Worm (Caenorhabditis elegans): ENCODE results near the gene col-137.
"Not testable (repeated sequence)": the region's sequence is repeated elsewhere in the genome, so short reads cannot be mapped to it uniquely, and the experiment has no call there.

Gene col-137

ce11 chrIV:16625909-16626308 is 23.3 kb upstream of the col-137 start, which contains the start of gene fip-7:
TSS of gene fip-7 (plus strand) at chrIV:16626209.
- TF ChIP-seq ztf-4, fkh-2, ceh-16 (tag; optimal IDR thresholded peaks at IDR 0.05): not testable (repeated sequence)

- no peak for TF ChIP-seq tbx-2 (tag; optimal IDR thresholded peaks at IDR 0.05)
- TF ChIP-seq jun-1 (tag; optimal IDR thresholded peaks at IDR 0.05), result no peak
- TF ChIP-seq eor-1 (tag; optimal IDR thresholded peaks at IDR 0.05), result no peak
- TF ChIP-seq nhr-12 (tag; optimal IDR thresholded peaks at IDR 0.05), result no peak
- TF ChIP-seq egl-5 (tag; optimal IDR thresholded peaks at IDR 0.05), result no peak
- no peak for TF ChIP-seq lsy-12 (tag; optimal IDR thresholded peaks at IDR 0.05)
- no peak for TF ChIP-seq elt-2 (tag; optimal IDR thresholded peaks at IDR 0.05)
- no peak for TF ChIP-seq mml-1 (tag; optimal IDR thresholded peaks at IDR 0.05)
- no peak for TF ChIP-seq nfya-1 (tag; optimal IDR thresholded peaks at IDR 0.05; ENCODE audit: insufficient read depth)
- no peak for TF ChIP-seq elt-1 (tag; optimal IDR thresholded peaks at IDR 0.05)
- TF ChIP-seq snpc-4 (tag; optimal IDR thresholded peaks at IDR 0.05), result no peak
- no peak for TF ChIP-seq nhr-11 (tag; optimal IDR thresholded peaks at IDR 0.05)
- no peak for TF ChIP-seq ceh-82 (tag; optimal IDR thresholded peaks at IDR 0.05)
- no peak for TF ChIP-seq daf-12 (tag; optimal IDR thresholded peaks at IDR 0.05)
- TF ChIP-seq fkh-10 (GFP tag; optimal IDR thresholded peaks at IDR 0.05), result no peak
- TF ChIP-seq zag-1 (tag; optimal IDR thresholded peaks at IDR 0.05), result no peak
Measured at ce11 chrIV:16622522-16622921, 19.9 kb upstream of the col-137 start.

DNA sequence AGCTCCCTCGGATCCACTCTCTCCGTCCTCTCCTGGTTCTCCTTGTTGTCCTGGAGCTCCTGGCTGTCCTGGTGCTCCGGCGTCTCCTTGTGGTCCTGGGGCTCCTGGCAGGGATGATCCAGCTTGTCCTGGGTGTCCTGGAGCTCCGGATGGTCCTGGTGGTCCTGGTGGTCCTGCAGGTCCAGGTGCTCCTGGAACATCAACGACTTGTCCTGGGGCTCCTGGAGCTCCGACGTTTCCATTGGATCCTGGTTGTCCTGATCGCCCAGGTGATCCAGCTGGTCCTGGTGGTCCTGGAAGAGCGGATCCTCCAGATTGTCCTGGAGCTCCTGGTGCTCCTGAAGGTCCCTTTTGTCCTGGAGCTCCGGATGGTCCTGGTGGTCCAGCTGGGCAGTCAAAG is 977 bp downstream of the col-137 start:
- TF ChIP-seq unc-39 (tag; optimal IDR thresholded peaks at IDR 0.05), result no peak
- TF ChIP-seq ceh-16 (tag; optimal IDR thresholded peaks at IDR 0.05), result no peak
- TF ChIP-seq ceh-82 (tag; optimal IDR thresholded peaks at IDR 0.05), result no peak

- no peak for TF ChIP-seq ztf-4 (tag; optimal IDR thresholded peaks at IDR 0.05)
- no peak for TF ChIP-seq ceh-16 (tag; optimal IDR thresholded peaks at IDR 0.05)
- TF ChIP-seq nhr-43 (tag; optimal IDR thresholded peaks at IDR 0.05; ENCODE audit: poor library complexity, severe bottlenecking), result no peak
- TF ChIP-seq unc-62 (GFP tag; optimal IDR thresholded peaks at IDR 0.05), result no peak
- no peak for TF ChIP-seq elt-2 (tag; optimal IDR thresholded peaks at IDR 0.05)
- no peak for TF ChIP-seq snpc-4 (tag; optimal IDR thresholded peaks at IDR 0.05)
- TF ChIP-seq ceh-28 (tag; optimal IDR thresholded peaks at IDR 0.05), result no peak
Measured at ce11 chrIV:16578449-16578848, 24.1 kb downstream of the col-137 start, which contains the start of gene Y51H4A.8. TSS of gene Y51H4A.8 (minus strand) at chrIV:16578549.

DNA sequence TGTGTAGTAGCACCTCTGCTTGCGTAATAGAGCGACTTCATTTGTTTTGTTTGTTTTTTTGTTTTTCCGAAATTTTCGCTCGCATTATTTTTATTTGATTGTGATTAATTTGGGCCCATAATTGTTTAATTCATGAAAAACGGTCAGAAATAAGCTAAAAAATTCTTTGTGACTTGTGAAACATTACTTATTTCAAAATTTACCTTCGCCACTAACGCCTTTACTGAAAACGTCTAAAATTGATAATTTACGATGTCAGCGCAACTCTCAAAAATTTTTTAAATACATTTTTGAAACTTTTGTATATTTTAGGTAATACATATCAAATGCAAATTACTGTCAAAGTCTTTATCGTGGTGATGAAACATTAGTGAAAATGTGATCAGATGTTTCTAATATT is 41.6 kb downstream of the col-137 start:
- no peak for TF ChIP-seq fkh-2 (tag; optimal IDR thresholded peaks at IDR 0.05)
- TF ChIP-seq unc-62 (GFP tag; optimal IDR thresholded peaks at IDR 0.05), result no peak
- no peak for TF ChIP-seq nhr-25 (tag; optimal IDR thresholded peaks at IDR 0.05)
- TF ChIP-seq elt-1 (tag; optimal IDR thresholded peaks at IDR 0.05), result no peak
- no peak for TF ChIP-seq fkh-10 (GFP tag; optimal IDR thresholded peaks at IDR 0.05)
- TF ChIP-seq eor-1 (tag; optimal IDR thresholded peaks at IDR 0.05), result no peak

All from whole organism, L3 larva.